Fruit fly (Drosophila melanogaster): ENCODE measurements around the gene Spn.
A peak's percentile ranks its signal among the peaks of the same experiment; 100 is the strongest.

Spn gene

DNA sequence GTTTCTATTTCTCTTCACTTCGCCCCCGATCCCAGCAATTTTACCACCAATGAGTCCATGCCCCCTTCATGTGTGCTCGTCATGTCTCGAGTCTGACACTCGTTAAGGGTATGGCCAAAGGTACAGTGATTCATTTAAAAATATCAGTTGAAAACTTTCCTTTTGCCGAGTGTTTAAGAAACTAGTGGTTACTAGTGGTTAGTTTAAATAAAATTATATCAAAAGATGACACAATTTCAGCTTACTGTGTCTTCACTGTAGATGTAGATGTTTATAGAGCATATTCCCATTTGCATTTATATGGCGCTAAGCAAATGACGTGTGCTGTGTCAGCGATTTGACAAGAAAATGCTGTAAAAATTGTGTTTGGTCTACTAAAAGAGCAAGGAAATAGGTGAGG, 21.7 kb downstream of the Spn start (continued):
- no peak for TF ChIP-seq mirr (GFP tag; optimal IDR thresholded peaks at IDR 0.05)
- no peak for TF ChIP-seq CG34376 (GFP tag; optimal IDR thresholded peaks at IDR 0.05)
- TF ChIP-seq lab (GFP tag; optimal IDR thresholded peaks at IDR 0.05): no peak
- TF ChIP-seq CG17568 (GFP tag; optimal IDR thresholded peaks at IDR 0.05): no peak
- TF ChIP-seq Dad (GFP tag; optimal IDR thresholded peaks at IDR 0.05): peak; percentile 8
- no peak for TF ChIP-seq Doc2 (GFP tag; IDR thresholded peaks at IDR 0.05)
- TF ChIP-seq CG4730 (GFP tag; IDR thresholded peaks at IDR 0.05): peak; percentile 66
- TF ChIP-seq odd (GFP tag; optimal IDR thresholded peaks at IDR 0.05): no peak
- no peak for TF ChIP-seq CG17361 (GFP tag; IDR thresholded peaks at IDR 0.05)
- no peak for TF ChIP-seq CG16813 (GFP tag; IDR thresholded peaks at IDR 0.05; ENCODE audit: partially characterized antibody)
- TF ChIP-seq CG12236 (GFP tag; optimal IDR thresholded peaks at IDR 0.05): no peak
- no peak for TF ChIP-seq crc (GFP tag; optimal IDR thresholded peaks at IDR 0.05)
- TF ChIP-seq chinmo (GFP tag; IDR thresholded peaks at IDR 0.05; ENCODE audit: partially characterized antibody): no peak
- TF ChIP-seq Oaz (GFP tag; IDR thresholded peaks at IDR 0.05): no peak
- peak; percentile 13 for TF ChIP-seq HHEX (GFP tag; optimal IDR thresholded peaks at IDR 0.05)
- peak; percentile 35; the same call in 1 of the 3 replicates for TF ChIP-seq CG7357 (GFP tag; IDR thresholded peaks at IDR 0.05)
- peak; percentile 18 for TF ChIP-seq az2 (GFP tag; optimal IDR thresholded peaks at IDR 0.05)
- no peak for TF ChIP-seq CG8924 (tag; optimal IDR thresholded peaks at IDR 0.05)
- TF ChIP-seq CG7928 (GFP tag; optimal IDR thresholded peaks at IDR 0.05): no peak
- TF ChIP-seq hbn (GFP tag; IDR thresholded peaks at IDR 0.05; ENCODE audit: partially characterized antibody): no peak
- no peak for TF ChIP-seq chm (GFP tag; IDR thresholded peaks at IDR 0.05)
- no peak for TF ChIP-seq BtbVII (GFP tag; optimal IDR thresholded peaks at IDR 0.05)
- TF ChIP-seq Neu2 (GFP tag; optimal IDR thresholded peaks at IDR 0.05; ENCODE audit: borderline replicate concordance): no peak
- no peak for TF ChIP-seq prd (optimal IDR thresholded peaks at IDR 0.05)
- peak; percentile 68 for TF ChIP-seq prd (GFP tag; IDR thresholded peaks at IDR 0.05)
- peak; percentile 62 for TF ChIP-seq CG1024 (GFP tag; IDR thresholded peaks at IDR 0.05)
- TF ChIP-seq CG6254 (GFP tag; optimal IDR thresholded peaks at IDR 0.05): no peak
- TF ChIP-seq gcm2 (GFP tag; optimal IDR thresholded peaks at IDR 0.05): no peak
- TF ChIP-seq CG5180 (GFP tag; optimal IDR thresholded peaks at IDR 0.05): no peak
- TF ChIP-seq br (optimal IDR thresholded peaks at IDR 0.05): no peak
- no peak for TF ChIP-seq NC2α (GFP tag; optimal IDR thresholded peaks at IDR 0.05)
- TF ChIP-seq MBD-R2 (GFP tag; IDR thresholded peaks at IDR 0.05): no peak
- no peak for TF ChIP-seq Six4 (GFP tag; optimal IDR thresholded peaks at IDR 0.05)
- no peak for TF ChIP-seq repo (GFP tag; optimal IDR thresholded peaks at IDR 0.05)
- peak; percentile 23 for TF ChIP-seq CG9817 (tag; optimal IDR thresholded peaks at IDR 0.05)
- peak; percentile 34 for TF ChIP-seq CG17802 (tag; optimal IDR thresholded peaks at IDR 0.05)
- no peak for TF ChIP-seq CkIIα-i1 (GFP tag; IDR thresholded peaks at IDR 0.05)
- no peak for TF ChIP-seq Atf-2 (GFP tag; optimal IDR thresholded peaks at IDR 0.05)
- peak; percentile 53 for TF ChIP-seq D19A (tag; optimal IDR thresholded peaks at IDR 0.05)
- peak; percentile 21; the same call in 1 of the 2 replicates for TF ChIP-seq CG32767 (GFP tag; IDR thresholded peaks at IDR 0.05)
- TF ChIP-seq en (GFP tag; optimal IDR thresholded peaks at IDR 0.05): no peak
- TF ChIP-seq esg (GFP tag; conservative IDR thresholded peaks at IDR 0.05): no peak; the same call in 1 of the 2 replicates
- TF ChIP-seq CG12219 (GFP tag; optimal IDR thresholded peaks at IDR 0.05): no peak
- TF ChIP-seq Dek (tag; optimal IDR thresholded peaks at IDR 0.05): no peak
- TF ChIP-seq CG10267 (tag; optimal IDR thresholded peaks at IDR 0.05): no peak
- TF ChIP-seq emc (GFP tag; optimal IDR thresholded peaks at IDR 0.05): no peak
- no peak for TF ChIP-seq nom (GFP tag; optimal IDR thresholded peaks at IDR 0.05)
- TF ChIP-seq tx (GFP tag; optimal IDR thresholded peaks at IDR 0.05): no peak
- TF ChIP-seq CG4404 (GFP tag; IDR thresholded peaks at IDR 0.05): no peak
- TF ChIP-seq cad (GFP tag; optimal IDR thresholded peaks at IDR 0.05): no peak
- TF ChIP-seq CG18764 (GFP tag; optimal IDR thresholded peaks at IDR 0.05): no peak
- TF ChIP-seq CG7745 (tag; optimal IDR thresholded peaks at IDR 0.05): no peak
